Worm (Caenorhabditis elegans): ENCODE results near the gene ZK813.3.
A peak's percentile ranks its signal among the peaks of the same experiment; 100 is the strongest.

ZK813.3 gene

ce11 chrX:3446011-3446410, 4.4 kb downstream of the ZK813.3 start, which contains the start of gene ZK813.1:
Gene ZK813.1, plus strand, starts transcription at chrX:3446311.
- TF ChIP-seq blmp-1 (tag; optimal IDR thresholded peaks at IDR 0.05), result no peak

ce11 chrX:3451122-3451521, 9.5 kb downstream of the ZK813.3 start, which contains the start of gene ZK813.5:
Gene ZK813.5, minus strand, starts transcription at chrX:3451222.
- TF ChIP-seq flh-1 (GFP tag; optimal IDR thresholded peaks at IDR 0.05), result no peak
- TF ChIP-seq snpc-4 (tag; optimal IDR thresholded peaks at IDR 0.05), result no peak
- no peak for TF ChIP-seq cnd-1 (tag; optimal IDR thresholded peaks at IDR 0.05)
- no peak for TF ChIP-seq mep-1 (tag; optimal IDR thresholded peaks at IDR 0.05)
- TF ChIP-seq drap-1 (GFP tag; optimal IDR thresholded peaks at IDR 0.05), result no peak
- TF ChIP-seq ham-2 (GFP tag; optimal IDR thresholded peaks at IDR 0.05), result no peak
- no peak for TF ChIP-seq nhr-237 (tag; optimal IDR thresholded peaks at IDR 0.05)
- TF ChIP-seq ces-1 (GFP tag; optimal IDR thresholded peaks at IDR 0.05), result no peak
- TF ChIP-seq tbx-8 (GFP tag; optimal IDR thresholded peaks at IDR 0.05), result no peak
- TF ChIP-seq unc-39 (tag; optimal IDR thresholded peaks at IDR 0.05), result no peak
- no peak for TF ChIP-seq nhr-2 (tag; optimal IDR thresholded peaks at IDR 0.05)
- no peak for TF ChIP-seq pha-4 (tag; optimal IDR thresholded peaks at IDR 0.05)
- no peak for TF ChIP-seq unc-62 (GFP tag; optimal IDR thresholded peaks at IDR 0.05)
- no peak for TF ChIP-seq nhr-76 (tag; optimal IDR thresholded peaks at IDR 0.05)
- no peak for TF ChIP-seq zip-8 (tag; optimal IDR thresholded peaks at IDR 0.05)
- TF ChIP-seq nhr-28 (tag; optimal IDR thresholded peaks at IDR 0.05), result no peak
- TF ChIP-seq ceh-43 (GFP tag; optimal IDR thresholded peaks at IDR 0.05), result no peak
- TF ChIP-seq unc-120 (tag; optimal IDR thresholded peaks at IDR 0.05; ENCODE audit: poor library complexity, severe bottlenecking), result no peak
- no peak for TF ChIP-seq nhr-12 (tag; optimal IDR thresholded peaks at IDR 0.05)
- TF ChIP-seq sptf-1 (tag; optimal IDR thresholded peaks at IDR 0.05), result no peak

- TF ChIP-seq snpc-4 (tag; optimal IDR thresholded peaks at IDR 0.05) (no peak), ceh-43 (GFP tag; optimal IDR thresholded peaks at IDR 0.05) (no peak), nhr-2 (tag; optimal IDR thresholded peaks at IDR 0.05) (no peak), unc-120 (tag; optimal IDR thresholded peaks at IDR 0.05; ENCODE audit: poor library complexity, severe bottlenecking) (no peak), blmp-1 (tag; optimal IDR thresholded peaks at IDR 0.05) (no peak), nhr-12 (tag; optimal IDR thresholded peaks at IDR 0.05) (no peak)
These were observed 12.2 kb downstream of the ZK813.3 start for ce11 chrX:3453870-3454269.

ce11 chrX:3455561-3455960, 13.9 kb downstream of the ZK813.3 start:
- TF ChIP-seq unc-62 (GFP tag; optimal IDR thresholded peaks at IDR 0.05), result peak; percentile 90
- TF ChIP-seq unc-120 (tag; optimal IDR thresholded peaks at IDR 0.05; ENCODE audit: poor library complexity, severe bottlenecking), result peak; percentile 62
- TF ChIP-seq sem-2 (GFP tag; optimal IDR thresholded peaks at IDR 0.05), result no peak
- TF ChIP-seq snpc-4 (tag; optimal IDR thresholded peaks at IDR 0.05), result no peak
- peak; percentile 11 for TF ChIP-seq ceh-43 (GFP tag; optimal IDR thresholded peaks at IDR 0.05)
- peak; percentile 62 for TF ChIP-seq mab-5 (tag; optimal IDR thresholded peaks at IDR 0.05)
- TF ChIP-seq lin-32 (GFP tag; optimal IDR thresholded peaks at IDR 0.05), result no peak
- TF ChIP-seq nhr-12 (tag; optimal IDR thresholded peaks at IDR 0.05), result no peak
- no peak for TF ChIP-seq elt-1 (tag; optimal IDR thresholded peaks at IDR 0.05; ENCODE audit: borderline replicate concordance, insufficient read depth)
- no peak for TF ChIP-seq nhr-2 (tag; optimal IDR thresholded peaks at IDR 0.05)
- TF ChIP-seq hlh-1 (tag; optimal IDR thresholded peaks at IDR 0.05), result peak; percentile 73
- TF ChIP-seq mls-2 (tag; optimal IDR thresholded peaks at IDR 0.05), result no peak
- no peak for TF ChIP-seq elt-3 (tag; optimal IDR thresholded peaks at IDR 0.05)
- TF ChIP-seq cnd-1 (tag; optimal IDR thresholded peaks at IDR 0.05), result no peak
- TF ChIP-seq ceh-39 (tag; optimal IDR thresholded peaks at IDR 0.05), result no peak
- no peak for TF ChIP-seq nhr-237 (tag; optimal IDR thresholded peaks at IDR 0.05)
- TF ChIP-seq sptf-1 (tag; optimal IDR thresholded peaks at IDR 0.05), result no peak
- TF ChIP-seq ceh-83 (GFP tag; optimal IDR thresholded peaks at IDR 0.05), result no peak
- TF ChIP-seq unc-39 (tag; optimal IDR thresholded peaks at IDR 0.05), result no peak
- TF ChIP-seq zip-8 (tag; optimal IDR thresholded peaks at IDR 0.05), result no peak
- TF ChIP-seq lin-13 (tag; optimal IDR thresholded peaks at IDR 0.05), result no peak

ce11 chrX:3462086-3462485, 20.4 kb downstream of the ZK813.3 start:
- peak; percentile 96 for TF ChIP-seq elt-1 (tag; optimal IDR thresholded peaks at IDR 0.05; ENCODE audit: borderline replicate concordance, insufficient read depth)
- TF ChIP-seq nhr-28 (tag; optimal IDR thresholded peaks at IDR 0.05), result no peak

Measured in whole organism, mixed stage, embryonic.